Fruit fly (Drosophila melanogaster) whole organism, embryonic: Measurements from ENCODE around the gene RpL8.

Experiments
- BEAF-32 ChIP-seq: fragments of 200-800 bp; sonication (Bioruptor generic); optimal IDR thresholded peaks from 3 replicates; lab custom pipeline; 2017; ENCODE audit warnings: missing biosample characterization, missing genetic modification characterization, mild to moderate bottlenecking, moderate library complexity, missing genetic modification reagents
- CG10959 ChIP-seq: fragments of 200-800 bp; sonication (Bioruptor generic); IDR thresholded peaks from 2 replicates; pipeline ENCODE4 v1.3.6; 2022; ENCODE audit warnings: missing biosample characterization, missing genetic modification characterization
- CG10979 ChIP-seq: fragments of 200-800 bp; sonication (Bioruptor generic); optimal IDR thresholded peaks from 2 replicates; lab custom pipeline; 2018; ENCODE audit warnings: missing biosample characterization, mild to moderate bottlenecking, missing genetic modification characterization, moderate library complexity
- CG11504 ChIP-seq: fragments of 200-800 bp; sonication (Bioruptor generic); optimal IDR thresholded peaks from 3 replicates; lab custom pipeline; 2019; ENCODE audit warnings: missing biosample characterization, mild to moderate bottlenecking, missing genetic modification characterization, moderate library complexity
- CG1233 ChIP-seq: fragments of 200-800 bp; sonication (Bioruptor generic); optimal IDR thresholded peaks from 4 replicates; lab custom pipeline; 2018; ENCODE audit warnings: missing biosample characterization, mild to moderate bottlenecking, missing genetic modification characterization
- CG12769 ChIP-seq: fragments of 200-800 bp; sonication (Bioruptor generic); optimal IDR thresholded peaks from 2 replicates; lab custom pipeline; 2019; ENCODE audit warnings: missing biosample characterization, mild to moderate bottlenecking, missing genetic modification characterization, moderate library complexity
- CG15011 ChIP-seq: fragments of 200-800 bp; sonication (Bioruptor generic); optimal IDR thresholded peaks from 3 replicates; lab custom pipeline; 2018; ENCODE audit warnings: missing biosample characterization, mild to moderate bottlenecking, missing genetic modification characterization
- CG15073 ChIP-seq: fragments of 200-800 bp; sonication (Bioruptor generic); optimal IDR thresholded peaks from 2 replicates; lab custom pipeline; 2016; ENCODE audit warnings: missing biosample characterization, missing genetic modification characterization
- CG17802 ChIP-seq: fragments of 200-800 bp; sonication (Bioruptor generic); optimal IDR thresholded peaks from 2 replicates; lab custom pipeline; 2018; ENCODE audit warnings: missing biosample characterization, mild to moderate bottlenecking, missing genetic modification characterization, moderate library complexity
- CG2202 ChIP-seq: fragments of 200-800 bp; sonication (Bioruptor generic); optimal IDR thresholded peaks from 2 replicates; lab custom pipeline; 2018; ENCODE audit warnings: missing biosample characterization, mild to moderate bottlenecking, missing genetic modification characterization
- CG3838 ChIP-seq: fragments of 200-800 bp; sonication (Bioruptor generic); optimal IDR thresholded peaks from 3 replicates; lab custom pipeline; 2016; ENCODE audit warnings: missing biosample characterization, missing genetic modification characterization
- CG4328 ChIP-seq: fragments of 200-800 bp; sonication (Bioruptor generic); optimal IDR thresholded peaks from 3 replicates; lab custom pipeline; 2017; ENCODE audit warnings: missing biosample characterization, missing genetic modification reagents, missing genetic modification characterization
- CG4360 ChIP-seq: fragments of 200-800 bp; sonication (Bioruptor generic); IDR thresholded peaks from 2 replicates; pipeline ENCODE4 v1.3.6; 2022; ENCODE audit warnings: missing biosample characterization, missing genetic modification characterization
- CG5180 ChIP-seq: fragments of 200-800 bp; sonication (Bioruptor generic); optimal IDR thresholded peaks from 3 replicates; lab custom pipeline; 2017; ENCODE audit warnings: missing biosample characterization, missing genetic modification characterization, mild to moderate bottlenecking, moderate library complexity, missing genetic modification reagents
- CG8359 ChIP-seq: fragments of 200-800 bp; sonication (Bioruptor generic); optimal IDR thresholded peaks from 2 replicates; lab custom pipeline; 2017; ENCODE audit warnings: missing biosample characterization, mild to moderate bottlenecking, missing genetic modification characterization, borderline replicate concordance
- CG8765 ChIP-seq: fragments of 200-800 bp; sonication (Bioruptor generic); IDR thresholded peaks from 2 replicates; pipeline ENCODE4 v1.3.6; 2022; ENCODE audit warnings: missing biosample characterization, missing genetic modification characterization
- CG9727 ChIP-seq: fragments of 200-800 bp; sonication (Bioruptor generic); optimal IDR thresholded peaks from 3 replicates; lab custom pipeline; 2017; ENCODE audit warnings: missing biosample characterization, mild to moderate bottlenecking, missing genetic modification characterization
- Doc2 ChIP-seq: fragments of 200-800 bp; sonication (Bioruptor generic); IDR thresholded peaks from 2 replicates; pipeline ENCODE4 v1.3.6; 2022; ENCODE audit warnings: missing biosample characterization, missing genetic modification characterization
- Drgx ChIP-seq: fragments of 200-800 bp; sonication (Bioruptor generic); IDR thresholded peaks from 2 replicates; pipeline ENCODE4 v1.3.6; 2022; ENCODE audit warnings: missing biosample characterization, missing genetic modification characterization
- Elba2 ChIP-seq: fragments of 200-800 bp; sonication (Bioruptor generic); optimal IDR thresholded peaks from 3 replicates; lab custom pipeline; 2016; ENCODE audit warnings: missing biosample characterization, missing genetic modification characterization
- Ets65A ChIP-seq: fragments of 200-800 bp; sonication (Bioruptor generic); peaks from one replicate; lab custom pipeline; 2016; ENCODE audit warnings: missing biosample characterization, missing genetic modification characterization
- GATAe ChIP-seq: fragments of 200-800 bp; sonication (Bioruptor generic); conservative IDR thresholded peaks from 2 replicates; pipeline ENCODE4 v1.3.6; 2022; ENCODE audit warnings: missing biosample characterization, missing genetic modification characterization
- Hey ChIP-seq: fragments of 200-800 bp; sonication (Bioruptor generic); optimal IDR thresholded peaks from 3 replicates; lab custom pipeline; 2018; ENCODE audit warnings: missing biosample characterization, mild to moderate bottlenecking, missing genetic modification characterization
- Meics ChIP-seq: fragments of 200-800 bp; sonication (Bioruptor generic); optimal IDR thresholded peaks from 2 replicates; lab custom pipeline; 2017; ENCODE audit warnings: missing biosample characterization, mild to moderate bottlenecking, missing genetic modification characterization
- Nf-YC ChIP-seq: fragments of 200-800 bp; optimal IDR thresholded peaks from 3 replicates; lab custom pipeline; 2019; ENCODE audit warnings: missing biosample characterization, mild to moderate bottlenecking, missing genetic modification characterization, moderate library complexity
- Poxn ChIP-seq: fragments of 200-800 bp; sonication (Bioruptor generic); IDR thresholded peaks from 2 replicates; pipeline ENCODE4 v1.3.6; 2022; ENCODE audit warnings: missing biosample characterization, missing genetic modification characterization
- Sin3A ChIP-seq: fragments of >200 bp; optimal IDR thresholded peaks from 2 replicates; lab custom pipeline; 2018
- Taf1 ChIP-seq: fragments of 200-800 bp; sonication (Bioruptor generic); IDR thresholded peaks from 2 replicates; pipeline ENCODE4 v1.3.6; 2022; ENCODE audit warnings: missing biosample characterization, missing genetic modification characterization
- ab ChIP-seq: fragments of 200-800 bp; sonication (Bioruptor generic); optimal IDR thresholded peaks from 2 replicates; lab custom pipeline; 2016; ENCODE audit warnings: missing biosample characterization, missing genetic modification characterization
- ap ChIP-seq: fragments of 200-800 bp; sonication (Bioruptor generic); IDR thresholded peaks from 2 replicates; pipeline ENCODE4 v1.3.6; 2022; ENCODE audit warnings: missing biosample characterization, missing genetic modification characterization
- chm ChIP-seq: fragments of 200-800 bp; sonication (Bioruptor generic); IDR thresholded peaks from 2 replicates; pipeline ENCODE4 v1.3.6; 2022; ENCODE audit warnings: missing biosample characterization, missing genetic modification characterization
- ci ChIP-seq: fragments of 200-800 bp; sonication (Bioruptor generic); IDR thresholded peaks from 3 replicates; pipeline ENCODE4 v1.3.6; 2022; ENCODE audit warnings: missing biosample characterization, missing genetic modification characterization
- crc ChIP-seq: fragments of 200-800 bp; sonication (Bioruptor generic); optimal IDR thresholded peaks from 2 replicates; lab custom pipeline; 2016; ENCODE audit warnings: missing biosample characterization, missing genetic modification characterization
- gem ChIP-seq: fragments of 200-800 bp; sonication (Bioruptor generic); optimal IDR thresholded peaks from 2 replicates; lab custom pipeline; 2019; ENCODE audit warnings: missing biosample characterization, mild to moderate bottlenecking, missing genetic modification characterization, moderate library complexity
- her ChIP-seq: fragments of 200-800 bp; sonication (Bioruptor generic); optimal IDR thresholded peaks from 2 replicates; lab custom pipeline; 2016; ENCODE audit warnings: missing biosample characterization, missing genetic modification characterization
- ken ChIP-seq: fragments of 200-800 bp; sonication (Bioruptor generic); IDR thresholded peaks from 3 replicates; pipeline ENCODE4 v1.3.6; 2022; ENCODE audit warnings: missing biosample characterization, missing genetic modification characterization
- lab ChIP-seq: fragments of 200-800 bp; sonication (Bioruptor generic); optimal IDR thresholded peaks from 3 replicates; lab custom pipeline; 2017; ENCODE audit warnings: missing biosample characterization, missing genetic modification characterization, mild to moderate bottlenecking, moderate library complexity, missing genetic modification reagents
- pho ChIP-seq: fragments of 200-800 bp; sonication (Bioruptor generic); optimal IDR thresholded peaks from 2 replicates; lab custom pipeline; 2016; ENCODE audit warnings: missing biosample characterization, missing genetic modification characterization
- phol ChIP-seq: fragments of 200-800 bp; sonication (Bioruptor generic); optimal IDR thresholded peaks from 3 replicates; lab custom pipeline; 2018; ENCODE audit warnings: missing biosample characterization, mild to moderate bottlenecking, missing genetic modification characterization, moderate library complexity
- pros ChIP-seq: fragments of 200-800 bp; sonication (Bioruptor generic); optimal IDR thresholded peaks from 3 replicates; lab custom pipeline; 2019; ENCODE audit warnings: missing biosample characterization, mild to moderate bottlenecking, missing genetic modification characterization, moderate library complexity
- scrt ChIP-seq: fragments of 200-800 bp; sonication (Bioruptor generic); optimal IDR thresholded peaks from 2 replicates; lab custom pipeline; 2018; ENCODE audit warnings: missing biosample characterization, mild to moderate bottlenecking, missing genetic modification characterization, moderate library complexity
- sd ChIP-seq: fragments of 200-800 bp; sonication (Bioruptor generic); optimal IDR thresholded peaks from 3 replicates; lab custom pipeline; 2018; ENCODE audit warnings: missing biosample characterization, mild to moderate bottlenecking, missing genetic modification characterization, moderate library complexity
- sim ChIP-seq: fragments of 200-800 bp; sonication (Bioruptor generic); IDR thresholded peaks from 2 replicates; pipeline ENCODE4 v1.3.6; 2022; ENCODE audit warnings: missing biosample characterization, missing genetic modification characterization
- slou ChIP-seq: fragments of 200-800 bp; sonication (Bioruptor generic); optimal IDR thresholded peaks from 3 replicates; lab custom pipeline; 2016; ENCODE audit warnings: missing biosample characterization, missing genetic modification characterization
- so ChIP-seq: fragments of 200-800 bp; sonication (Bioruptor generic); IDR thresholded peaks from 3 replicates; pipeline ENCODE4 v1.3.6; 2022; ENCODE audit warnings: missing biosample characterization, missing genetic modification characterization
- stc ChIP-seq: fragments of 200-800 bp; sonication (Bioruptor generic); IDR thresholded peaks from 2 replicates; pipeline ENCODE4 v1.3.6; 2022; ENCODE audit warnings: missing biosample characterization, missing genetic modification characterization
- sug ChIP-seq: fragments of 200-800 bp; optimal IDR thresholded peaks from 2 replicates; lab custom pipeline; 2019; ENCODE audit warnings: missing biosample characterization, mild to moderate bottlenecking, missing genetic modification characterization, moderate library complexity
- tll ChIP-seq, 2 experiments: fragments of 200-800 bp in 1 of 2; fragments of >200 bp in 1 of 2; sonication (Bioruptor generic) in 1 of 2; optimal IDR thresholded peaks; 2 replicates each; lab custom pipeline; 2017 to 2019; ENCODE audit warnings: missing biosample characterization in 2 of 2, missing genetic modification characterization in 2 of 2, mild to moderate bottlenecking in 1 of 2, moderate library complexity in 1 of 2
- trh ChIP-seq: fragments of 200-800 bp; sonication (Bioruptor generic); optimal IDR thresholded peaks from 2 replicates; lab custom pipeline; 2016; ENCODE audit warnings: missing biosample characterization, missing genetic modification characterization
- usp ChIP-seq: fragments of >200 bp; optimal IDR thresholded peaks from 2 replicates; lab custom pipeline; 2017; ENCODE audit warnings: missing biosample characterization, missing genetic modification characterization
- vfl ChIP-seq: fragments of 200-800 bp; sonication (Bioruptor generic); optimal IDR thresholded peaks from 2 replicates; lab custom pipeline; 2016; ENCODE audit warnings: missing biosample characterization, missing genetic modification characterization
- z ChIP-seq: fragments of 200-800 bp; sonication (Bioruptor generic); IDR thresholded peaks from 3 replicates; pipeline ENCODE4 v1.3.6; 2022; ENCODE audit warnings: missing biosample characterization, missing genetic modification characterization
- zen2 ChIP-seq: fragments of 200-800 bp; sonication (Bioruptor generic); IDR thresholded peaks from 3 replicates; pipeline ENCODE4 v1.3.6; 2022; ENCODE audit warnings: missing biosample characterization, missing genetic modification characterization; ENCODE audit not compliant: partially characterized antibody

The RpL8 gene

dm6 chr3L:2541361-2541760 lies 45.9 kb upstream of the RpL8 start:
- no peak for TF ChIP-seq Taf1 (GFP tag; lab: Robert Waterston, UW)
- TF ChIP-seq CG4360 (GFP tag; lab: Robert Waterston, UW), result no peak
- TF ChIP-seq vfl (GFP tag; lab: Kevin White, UChicago), result no peak
- no peak for TF ChIP-seq slou
- TF ChIP-seq zen2 (GFP tag; lab: Robert Waterston, UW), result no peak
- no peak for TF ChIP-seq CG4328 (GFP tag; lab: Kevin White, UChicago)
- TF ChIP-seq chm (GFP tag; lab: Robert Waterston, UW), result no peak
- TF ChIP-seq phol (tag; lab: Kevin White, UChicago), result peak; percentile 9
- peak; percentile 24 for TF ChIP-seq CG11504 (tag; lab: Kevin White, UChicago)
- no peak for TF ChIP-seq ap
- no peak for TF ChIP-seq scrt (GFP tag; lab: Kevin White, UChicago)
- TF ChIP-seq sug, result no peak
- peak; percentile 5 for TF ChIP-seq gem (tag; lab: Kevin White, UChicago)
- no peak for TF ChIP-seq CG15011 (GFP tag; lab: Kevin White, UChicago)
- no peak for TF ChIP-seq Poxn (GFP tag; lab: Robert Waterston, UW)
- TF ChIP-seq pho, result no peak
- TF ChIP-seq CG9727, result no peak
- TF ChIP-seq GATAe, result no peak
- TF ChIP-seq CG10979, result peak; percentile 7
- TF ChIP-seq CG12769, result no peak
- TF ChIP-seq stc, result 0 out of 2 replicates have a peak, but pooled peaks have one; percentile 14
- TF ChIP-seq CG8765 (GFP tag; lab: Robert Waterston, UW), result no peak
- no peak for TF ChIP-seq CG1233 (GFP tag; lab: Kevin White, UChicago)
- TF ChIP-seq Drgx (GFP tag; lab: Robert Waterston, UW), result no peak
- TF ChIP-seq z (GFP tag; lab: Robert Waterston, UW), result no peak
- no peak for TF ChIP-seq ab (GFP tag; lab: Kevin White, UChicago)
- TF ChIP-seq CG8359, result peak; percentile 6
- TF ChIP-seq BEAF-32 (GFP tag; lab: Kevin White, UChicago), result no peak
- TF ChIP-seq lab (GFP tag; lab: Kevin White, UChicago), result no peak

dm6 chr3L:2544435-2545076 lies 42.7 kb upstream of the RpL8 start:
- 0 out of 3 replicates have a peak, but pooled peaks have one; percentile 23 for TF ChIP-seq ken
- TF ChIP-seq CG5180 (GFP tag; lab: Kevin White, UChicago), result no peak
- no peak for TF ChIP-seq so
- no peak for TF ChIP-seq Nf-YC (tag; lab: Kevin White, UChicago)
- peak; percentile 41 for TF ChIP-seq Hey (tag; lab: Kevin White, UChicago)
- TF ChIP-seq Elba2, result no peak
- peak; percentile 38 for TF ChIP-seq sd (tag; lab: Kevin White, UChicago)
- no peak for TF ChIP-seq trh (GFP tag; lab: Kevin White, UChicago)
- TF ChIP-seq CG17802, result no peak
- no peak for TF ChIP-seq Meics (GFP tag; lab: Kevin White, UChicago)
- TF ChIP-seq tll (GFP tag; optimal IDR thresholded peaks at IDR 0.05; lab: Kevin White, UChicago), result no peak
- no peak for TF ChIP-seq ci
- no peak for TF ChIP-seq Doc2 (GFP tag; lab: Robert Waterston, UW)
- TF ChIP-seq Sin3A (lab: Kevin White, UChicago), result no peak
- TF ChIP-seq crc (GFP tag; lab: Kevin White, UChicago), result no peak
- TF ChIP-seq CG10959, result no peak
- no peak for TF ChIP-seq CG2202 (tag; lab: Kevin White, UChicago)
- TF ChIP-seq sim (GFP tag; lab: Robert Waterston, UW), result no peak
- TF ChIP-seq usp (GFP tag; lab: Kevin White, UChicago), result no peak
- no peak for TF ChIP-seq CG3838 (GFP tag; lab: Kevin White, UChicago)
- no peak for TF ChIP-seq lab (GFP tag; lab: Kevin White, UChicago)
- TF ChIP-seq CG15073 (GFP tag; lab: Kevin White, UChicago), result no peak
- no peak for TF ChIP-seq pros (GFP tag; lab: Kevin White, UChicago)
- no peak for TF ChIP-seq her (GFP tag; lab: Kevin White, UChicago)
- peak; percentile 69 for TF ChIP-seq Ets65A (GFP tag; lab: Kevin White, UChicago)
